Fruit fly (Drosophila melanogaster) whole organism, adult: ENCODE measurements around the gene CG43120.

Experiments
- CG11617 ChIP-seq: fragments of 200-800 bp; sonication (Bioruptor generic); optimal IDR thresholded peaks from 2 replicates; lab custom pipeline; 2017; ENCODE audit warnings: mild to moderate bottlenecking, missing biosample characterization, missing genetic modification reagents, missing genetic modification characterization
- CG12768 ChIP-seq: fragments of 200-800 bp; sonication (Bioruptor generic); optimal IDR thresholded peaks from 2 replicates; lab custom pipeline; 2017; ENCODE audit warnings: missing biosample characterization, missing genetic modification characterization, mild to moderate bottlenecking, moderate library complexity, missing genetic modification reagents
- CG14711 ChIP-seq: fragments of 200-800 bp; sonication (Bioruptor generic); optimal IDR thresholded peaks from 2 replicates; lab custom pipeline; 2018; ENCODE audit warnings: missing biosample characterization, mild to moderate bottlenecking, missing genetic modification characterization, moderate library complexity
- CG1620 ChIP-seq: fragments of 200-800 bp; sonication (Bioruptor generic); optimal IDR thresholded peaks from 2 replicates; lab custom pipeline; 2016; ENCODE audit warnings: missing biosample characterization, missing genetic modification characterization
- CG33017 ChIP-seq: fragments of 200-800 bp; sonication (Bioruptor generic); optimal IDR thresholded peaks from 2 replicates; lab custom pipeline; 2018; ENCODE audit warnings: missing biosample characterization, mild to moderate bottlenecking, missing genetic modification characterization, moderate library complexity
- CG5204 ChIP-seq: fragments of 200-800 bp; sonication (Bioruptor generic); optimal IDR thresholded peaks from 2 replicates; lab custom pipeline; 2016; ENCODE audit warnings: missing biosample characterization, missing genetic modification characterization
- CG7045 ChIP-seq: fragments of 200-800 bp; sonication (Bioruptor generic); optimal IDR thresholded peaks from 2 replicates; lab custom pipeline; 2017; ENCODE audit warnings: missing biosample characterization, mild to moderate bottlenecking, missing genetic modification characterization
- Clk ChIP-seq: fragments of 200-800 bp; sonication (Bioruptor generic); optimal IDR thresholded peaks from 2 replicates; lab custom pipeline; 2017; ENCODE audit warnings: missing biosample characterization, missing genetic modification characterization
- Crg-1 ChIP-seq: fragments of 200-800 bp; sonication (Bioruptor generic); optimal IDR thresholded peaks from 2 replicates; lab custom pipeline; 2016; ENCODE audit warnings: missing biosample characterization, missing genetic modification characterization
- Hr96 ChIP-seq: fragments of 200-800 bp; sonication (Bioruptor generic); optimal IDR thresholded peaks from 2 replicates; lab custom pipeline; 2016; ENCODE audit warnings: missing biosample characterization, missing genetic modification characterization
- Mnt ChIP-seq: fragments of 200-800 bp; sonication (Bioruptor generic); optimal IDR thresholded peaks from 2 replicates; lab custom pipeline; 2016; ENCODE audit warnings: missing biosample characterization, mild to moderate bottlenecking, missing genetic modification characterization
- bab1 ChIP-seq: fragments of 200-800 bp; sonication (Bioruptor generic); optimal IDR thresholded peaks from 3 replicates; lab custom pipeline; 2019; ENCODE audit warnings: missing biosample characterization, mild to moderate bottlenecking, missing genetic modification characterization, moderate library complexity
- cic ChIP-seq: fragments of 200-800 bp; sonication (Bioruptor generic); optimal IDR thresholded peaks from 2 replicates; lab custom pipeline; 2017; ENCODE audit warnings: missing biosample characterization, mild to moderate bottlenecking, missing genetic modification characterization, moderate library complexity
- cnc ChIP-seq, 2 experiments: fragments of >200 bp; optimal IDR thresholded peaks; 2 replicates each; lab custom pipeline; 2017
- kay ChIP-seq: fragments of 200-800 bp; sonication (Bioruptor generic); peaks from one replicate; lab custom pipeline; 2016; ENCODE audit warnings: missing biosample characterization, missing genetic modification characterization, borderline replicate concordance
- ovo ChIP-seq: fragments of 200-800 bp; sonication (Bioruptor generic); optimal IDR thresholded peaks from 2 replicates; lab custom pipeline; 2016; ENCODE audit warnings: missing biosample characterization, missing genetic modification characterization
- pad ChIP-seq: fragments of 200-800 bp; sonication (Bioruptor generic); optimal IDR thresholded peaks from 3 replicates; lab custom pipeline; 2017; ENCODE audit warnings: missing biosample characterization, missing genetic modification characterization, mild to moderate bottlenecking, moderate library complexity, missing genetic modification reagents
- tj ChIP-seq: fragments of 200-800 bp; sonication (Bioruptor generic); optimal IDR thresholded peaks from 3 replicates; lab custom pipeline; 2017; ENCODE audit warnings: missing biosample characterization, mild to moderate bottlenecking, missing genetic modification characterization, moderate library complexity
- toe ChIP-seq: fragments of 200-800 bp; sonication (Bioruptor generic); optimal IDR thresholded peaks from 2 replicates; lab custom pipeline; 2016; ENCODE audit warnings: missing biosample characterization, missing genetic modification characterization

Gene CG43120

dm6 chr3L:14432252-14432651 lies 50.5 kb downstream of the CG43120 start:
- TF ChIP-seq cic (GFP tag; lab: Kevin White, UChicago) (no peak), cnc (optimal IDR thresholded peaks at IDR 0.05; lab: Kevin White, UChicago) (no peak), CG11617 (no peak), CG33017 (tag; lab: Kevin White, UChicago) (no peak), CG14711 (tag; lab: Kevin White, UChicago) (no peak), Mnt (GFP tag; lab: Kevin White, UChicago) (no peak), CG12768 (GFP tag; lab: Kevin White, UChicago) (no peak), tj (no peak), Hr96 (GFP tag; lab: Kevin White, UChicago) (no peak), CG5204 (GFP tag; lab: Kevin White, UChicago) (no peak), Crg-1 (GFP tag; lab: Kevin White, UChicago) (no peak), pad (GFP tag; lab: Kevin White, UChicago) (no peak), toe (no peak), Clk (no peak), ovo (GFP tag; lab: Kevin White, UChicago) (no peak), kay (no peak), CG1620 (GFP tag; lab: Kevin White, UChicago) (no peak), CG7045 (GFP tag; lab: Kevin White, UChicago) (no peak), bab1 (GFP tag; lab: Kevin White, UChicago) (no peak)
